In the genomic region with DNA sequence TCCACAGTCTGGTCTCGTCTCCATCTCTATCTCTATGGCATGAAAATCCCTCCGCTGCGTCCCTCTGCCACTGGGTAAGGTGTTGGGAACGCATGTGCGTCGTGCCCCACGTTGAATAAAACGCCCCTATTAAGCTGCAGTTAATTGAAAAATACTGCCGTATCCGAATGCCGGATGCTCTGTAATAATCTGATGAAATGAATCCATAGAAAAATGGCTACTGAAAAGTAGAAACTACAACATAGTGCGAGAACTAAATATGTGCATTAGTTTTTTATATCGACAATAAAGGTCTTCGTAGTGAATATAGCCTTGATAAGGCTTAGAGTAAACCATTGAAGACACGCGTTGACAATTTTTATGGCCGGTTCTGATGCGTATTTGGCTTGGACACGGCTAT, we compare ENCODE assay signal across 1 fruit fly cellular context.
A peak's percentile ranks its signal among the peaks of the same experiment; 100 is the strongest.
TF ChIP-seq lines count a peak whose summit lies in the region.

No protein-coding gene starts in this region.

TF ChIP-seq in whole organism, embryonic, 481 proteins besides CTCF, POLR2A, EP300 and RAD21 (continued from another document):
- TF ChIP-seq phol (tag; optimal IDR thresholded peaks at IDR 0.05; lab: Kevin White, UChicago) (peak; percentile 68), D (optimal IDR thresholded peaks at IDR 0.05; lab: Kevin White, UChicago) (no peak), D (GFP tag; optimal IDR thresholded peaks at IDR 0.05; lab: Kevin White, UChicago) (peak; percentile 62), CG1603 (tag; optimal IDR thresholded peaks at IDR 0.05; lab: Kevin White, UChicago) (peak; percentile 67), crc (GFP tag; optimal IDR thresholded peaks at IDR 0.05; lab: Kevin White, UChicago) (no peak), CG8924 (tag; optimal IDR thresholded peaks at IDR 0.05; lab: Kevin White, UChicago) (peak; percentile 32), fru (optimal IDR thresholded peaks at IDR 0.05; lab: Kevin White, UChicago) (no peak), CG30431 (GFP tag; optimal IDR thresholded peaks at IDR 0.05; lab: Kevin White, UChicago) (no peak), slou (GFP tag; optimal IDR thresholded peaks at IDR 0.05; lab: Kevin White, UChicago) (no peak), CG17385 (GFP tag; optimal IDR thresholded peaks at IDR 0.05; lab: Kevin White, UChicago) (peak; percentile 15), CG4707 (GFP tag; optimal IDR thresholded peaks at IDR 0.05; lab: Kevin White, UChicago) (peak; percentile 27), CG1647 (GFP tag; optimal IDR thresholded peaks at IDR 0.05; lab: Kevin White, UChicago) (peak; percentile 6), zfh1 (GFP tag; IDR thresholded peaks at IDR 0.05; lab: Robert Waterston, UW) (peak; percentile 77), Rfx (GFP tag; IDR thresholded peaks at IDR 0.05; lab: Robert Waterston, UW) (peak; percentile 40; the same call in 1 of the 2 replicates), hkb (optimal IDR thresholded peaks at IDR 0.05; lab: Kevin White, UChicago) (no peak), hkb (GFP tag; IDR thresholded peaks at IDR 0.05; lab: Robert Waterston, UW) (peak; percentile 68), CG34422 (GFP tag; IDR thresholded peaks at IDR 0.05; lab: Robert Waterston, UW) (0 out of 3 replicates have a peak, but pooled peaks have one; percentile 13), schlank (tag; optimal IDR thresholded peaks at IDR 0.05; lab: Kevin White, UChicago) (no peak), Oli (tag; optimal IDR thresholded peaks at IDR 0.05; lab: Kevin White, UChicago) (peak; percentile 60), org-1 (GFP tag; optimal IDR thresholded peaks at IDR 0.05; lab: Kevin White, UChicago) (peak; percentile 19), Rx (GFP tag; IDR thresholded peaks at IDR 0.05; lab: Robert Waterston, UW) (peak; percentile 40), ranshi (GFP tag; IDR thresholded peaks at IDR 0.05; lab: Robert Waterston, UW) (peak; percentile 66; the same call in 1 of the 2 replicates), vfl (GFP tag; optimal IDR thresholded peaks at IDR 0.05; lab: Kevin White, UChicago) (no peak), tgo (GFP tag; IDR thresholded peaks at IDR 0.05; lab: Robert Waterston, UW) (peak; percentile 69), gem (tag; optimal IDR thresholded peaks at IDR 0.05; lab: Kevin White, UChicago) (peak; percentile 72), Asciz (GFP tag; optimal IDR thresholded peaks at IDR 0.05; lab: Kevin White, UChicago) (peak; percentile 11), CG14441 (GFP tag; IDR thresholded peaks at IDR 0.05; lab: Robert Waterston, UW) (peak; percentile 54; the same call in 1 of the 2 replicates), chn (GFP tag; optimal IDR thresholded peaks at IDR 0.05; lab: Kevin White, UChicago) (peak; percentile 49), Dip3 (GFP tag; optimal IDR thresholded peaks at IDR 0.05; lab: Kevin White, UChicago) (no peak), CG10654 (GFP tag; optimal IDR thresholded peaks at IDR 0.05; lab: Kevin White, UChicago) (peak; percentile 11), tap (tag; optimal IDR thresholded peaks at IDR 0.05; lab: Kevin White, UChicago) (peak; percentile 31), Vsx1 (GFP tag; optimal IDR thresholded peaks at IDR 0.05; lab: Kevin White, UChicago) (no peak), Hr3 (GFP tag; optimal IDR thresholded peaks at IDR 0.05; lab: Kevin White, UChicago) (peak; percentile 40), onecut (GFP tag; IDR thresholded peaks at IDR 0.05; lab: Robert Waterston, UW) (peak; percentile 73), Ada2b (GFP tag; IDR thresholded peaks at IDR 0.05; lab: Robert Waterston, UW) (peak; percentile 53), YL-1 (GFP tag; optimal IDR thresholded peaks at IDR 0.05; lab: Kevin White, UChicago) (no peak), CG7839 (tag; optimal IDR thresholded peaks at IDR 0.05; lab: Kevin White, UChicago) (peak; percentile 72), zen (tag; optimal IDR thresholded peaks at IDR 0.05; lab: Kevin White, UChicago) (no peak), CG4360 (GFP tag; IDR thresholded peaks at IDR 0.05; lab: Robert Waterston, UW) (0 out of 2 replicates have a peak, but pooled peaks have one; percentile 40), CG7928 (GFP tag; optimal IDR thresholded peaks at IDR 0.05; lab: Kevin White, UChicago) (no peak), gsb-n (tag; optimal IDR thresholded peaks at IDR 0.05; lab: Kevin White, UChicago) (peak; percentile 49), sisA (GFP tag; IDR thresholded peaks at IDR 0.05; lab: Robert Waterston, UW) (peak; percentile 75), Sry-δ (GFP tag; optimal IDR thresholded peaks at IDR 0.05; lab: Kevin White, UChicago) (no peak), CG4820 (GFP tag; optimal IDR thresholded peaks at IDR 0.05; lab: Kevin White, UChicago) (peak; percentile 15), CG7786 (GFP tag; optimal IDR thresholded peaks at IDR 0.05; lab: Kevin White, UChicago) (peak; percentile 14), vvl (GFP tag; IDR thresholded peaks at IDR 0.05; lab: Robert Waterston, UW) (peak; percentile 79), esg (GFP tag; conservative IDR thresholded peaks at IDR 0.05; lab: Robert Waterston, UW) (peak; percentile 50), sens-2 (GFP tag; IDR thresholded peaks at IDR 0.05; lab: Robert Waterston, UW) (peak; percentile 63; the same call in 1 of the 2 replicates), CG1792 (GFP tag; optimal IDR thresholded peaks at IDR 0.05; lab: Kevin White, UChicago) (no peak)
